Worm (Caenorhabditis elegans) whole organism, L4 larva: ENCODE data around the gene K08D9.10.

ENCODE experiments used
- F10B5.3 ChIP-seq: sonication (generic microtip); optimal IDR thresholded peaks from 2 replicates; lab custom pipeline; 2016; ENCODE audit warnings: mild to moderate bottlenecking, missing genetic modification characterization, missing compliant biosample characterization
- F37D6.2 ChIP-seq: sonication (generic microtip); optimal IDR thresholded peaks from 2 replicates; lab custom pipeline; 2016; ENCODE audit warnings: mild to moderate bottlenecking, missing genetic modification characterization, missing compliant biosample characterization
- Y48G9A.11 ChIP-seq: fragments of 200-800 bp; sonication (Bioruptor generic); IDR thresholded peaks from 2 replicates; pipeline ENCODE4 v1.3.6; 2022; ENCODE audit warnings: missing genetic modification reagents, missing genetic modification characterization, missing compliant biosample characterization
- Y5F2A.4 ChIP-seq: fragments of 200-800 bp; sonication (Bioruptor generic); optimal IDR thresholded peaks from 2 replicates; lab custom pipeline; 2018; ENCODE audit warnings: mild to moderate bottlenecking, missing genetic modification characterization, missing compliant biosample characterization
- Y75B8A.6 ChIP-seq: fragments of 200-800 bp; sonication (Bioruptor generic); IDR thresholded peaks from 2 replicates; pipeline ENCODE4 v1.3.6; 2022; ENCODE audit warnings: missing genetic modification reagents, missing genetic modification characterization, missing compliant biosample characterization
- ZK546.5 ChIP-seq, 2 experiments: sonication (generic microtip); optimal IDR thresholded peaks; 2 replicates each; lab custom pipeline; 2017; ENCODE audit warnings: missing biosample characterization in 2 of 2, missing genetic modification characterization in 2 of 2
- aha-1 ChIP-seq: fragments of 150-350 bp; peaks from one replicate; lab custom pipeline; 2014; ENCODE audit warnings: missing biosample characterization, missing genetic modification characterization
- ama-1 ChIP-seq: fragments of 150-350 bp; optimal IDR thresholded peaks from 2 replicates; lab custom pipeline; 2014; ENCODE audit warnings: inconsistent platforms, mixed read lengths
- ceh-20 ChIP-seq: fragments of 200-800 bp; sonication (Bioruptor generic); IDR thresholded peaks from 2 replicates; pipeline ENCODE4 v1.3.6; 2022; ENCODE audit warnings: missing genetic modification reagents, missing genetic modification characterization, missing compliant biosample characterization
- ceh-28 ChIP-seq: fragments of 150-350 bp; optimal IDR thresholded peaks from 2 replicates; lab custom pipeline; 2014; ENCODE audit warnings: missing biosample characterization, missing genetic modification reagents, missing genetic modification characterization
- ceh-82 ChIP-seq: sonication (generic microtip); optimal IDR thresholded peaks from 2 replicates; lab custom pipeline; 2017; ENCODE audit warnings: missing biosample characterization, missing genetic modification characterization
- ces-1 ChIP-seq: fragments of 150-350 bp; sonication (generic microtip); optimal IDR thresholded peaks from 4 replicates; lab custom pipeline; 2014; ENCODE audit warnings: missing biosample characterization, missing genetic modification reagents, missing genetic modification characterization
- daf-16 ChIP-seq, 3 experiments: sonication (generic microtip); optimal IDR thresholded peaks; 2 replicates each; lab custom pipeline; 2016 to 2017; ENCODE audit warnings: missing genetic modification characterization in 3 of 3, missing genetic modification reagents in 3 of 3, mild to moderate bottlenecking in 2 of 3, missing compliant biosample characterization in 2 of 3, missing biosample characterization in 1 of 3, moderate library complexity in 1 of 3
- daf-19 ChIP-seq: fragments of 200-800 bp; sonication (Bioruptor generic); conservative IDR thresholded peaks from 2 replicates; pipeline ENCODE4 v1.3.6; 2022; ENCODE audit warnings: missing genetic modification characterization, missing compliant biosample characterization
- daf-8 ChIP-seq: fragments of 200-800 bp; sonication (Bioruptor generic); IDR thresholded peaks from 2 replicates; pipeline ENCODE4 v1.3.6; 2022; ENCODE audit warnings: missing genetic modification characterization, missing compliant biosample characterization
- dmd-6 ChIP-seq: fragments of 200-800 bp; sonication (Bioruptor generic); IDR thresholded peaks from 2 replicates; pipeline ENCODE4 v1.3.6; 2022; ENCODE audit warnings: missing genetic modification reagents, missing genetic modification characterization, missing compliant biosample characterization
- dmd-9 ChIP-seq: fragments of 200-800 bp; sonication (Bioruptor generic); IDR thresholded peaks from 2 replicates; pipeline ENCODE4 v1.3.6; 2022; ENCODE audit warnings: missing genetic modification reagents, missing genetic modification characterization, missing compliant biosample characterization
- duxl-1 ChIP-seq: sonication (generic microtip); optimal IDR thresholded peaks from 2 replicates; lab custom pipeline; 2016; ENCODE audit warnings: mild to moderate bottlenecking, missing genetic modification characterization, moderate library complexity, missing compliant biosample characterization; ENCODE audit not compliant: poor library complexity
- dve-1 ChIP-seq: sonication (generic microtip); optimal IDR thresholded peaks from 2 replicates; lab custom pipeline; 2017; ENCODE audit warnings: antibody characterized with exemption, mild to moderate bottlenecking, missing genetic modification characterization, missing compliant biosample characterization; ENCODE audit not compliant: insufficient read depth
- egl-27 ChIP-seq: sonication (generic microtip); optimal IDR thresholded peaks from 3 replicates; lab custom pipeline; 2017; ENCODE audit warnings: missing biosample characterization, missing genetic modification reagents, missing genetic modification characterization
- egl-43 ChIP-seq: fragments of 200-800 bp; sonication (Bioruptor generic); IDR thresholded peaks from 2 replicates; pipeline ENCODE4 v1.3.6; 2022; ENCODE audit warnings: missing genetic modification reagents, missing genetic modification characterization, missing compliant biosample characterization
- fkh-10 ChIP-seq: fragments of 150-350 bp; optimal IDR thresholded peaks from 2 replicates; lab custom pipeline; 2014; ENCODE audit warnings: missing biosample characterization, missing genetic modification reagents, missing genetic modification characterization
- gei-8 ChIP-seq: fragments of 200-800 bp; sonication (Bioruptor generic); optimal IDR thresholded peaks from 2 replicates; lab custom pipeline; 2018; ENCODE audit warnings: mild to moderate bottlenecking, missing genetic modification characterization, missing compliant biosample characterization
- hlh-11 ChIP-seq: fragments of 200-800 bp; sonication (Bioruptor generic); optimal IDR thresholded peaks from 2 replicates; lab custom pipeline; 2018; ENCODE audit warnings: mild to moderate bottlenecking, missing genetic modification characterization, missing compliant biosample characterization
- hlh-30 ChIP-seq: sonication (generic microtip); optimal IDR thresholded peaks from 2 replicates; lab custom pipeline; 2017; ENCODE audit warnings: antibody characterized with exemption, mild to moderate bottlenecking, missing genetic modification characterization, missing compliant biosample characterization; ENCODE audit not compliant: insufficient read depth
- lin-38 ChIP-seq: fragments of 200-800 bp; sonication (Bioruptor generic); IDR thresholded peaks from 2 replicates; pipeline ENCODE4 v1.3.6; 2022; ENCODE audit warnings: missing genetic modification reagents, missing genetic modification characterization, missing compliant biosample characterization
- lsy-2 ChIP-seq, 2 experiments: fragments of 150-350 bp in 1 of 2; sonication (generic microtip) in 1 of 2; optimal IDR thresholded peaks; 2 replicates each; lab custom pipeline; 2014 to 2017; ENCODE audit warnings: missing biosample characterization in 2 of 2, missing genetic modification characterization in 2 of 2
- madf-5 ChIP-seq, 2 experiments: fragments of 200-800 bp; sonication (Bioruptor generic); IDR thresholded peaks; 2 replicates each; pipeline ENCODE4 v1.3.6; 2022; ENCODE audit warnings: missing compliant biosample characterization in 2 of 2, missing genetic modification characterization in 2 of 2
- mep-1 ChIP-seq: fragments of 150-350 bp; sonication (generic microtip); optimal IDR thresholded peaks from 3 replicates; lab custom pipeline; 2014; ENCODE audit warnings: missing biosample characterization, missing genetic modification characterization
- nhr-11 ChIP-seq: fragments of 150-350 bp; optimal IDR thresholded peaks from 2 replicates; lab custom pipeline; 2014; ENCODE audit warnings: missing biosample characterization, missing genetic modification characterization
- nhr-25 ChIP-seq: sonication (generic microtip); optimal IDR thresholded peaks from 2 replicates; lab custom pipeline; 2017; ENCODE audit warnings: missing genetic modification characterization, mild to moderate bottlenecking, missing compliant biosample characterization, antibody characterized with exemption, moderate library complexity, borderline replicate concordance; ENCODE audit not compliant: insufficient read depth
- nhr-28 ChIP-seq: fragments of 150-350 bp; optimal IDR thresholded peaks from 2 replicates; lab custom pipeline; 2014; ENCODE audit warnings: missing biosample characterization, missing genetic modification characterization
- pqm-1 ChIP-seq: sonication (generic microtip); optimal IDR thresholded peaks from 2 replicates; lab custom pipeline; 2017; ENCODE audit warnings: missing biosample characterization, missing genetic modification characterization
- snpc-4 ChIP-seq: fragments of 150-350 bp; optimal IDR thresholded peaks from 2 replicates; lab custom pipeline; 2014; ENCODE audit warnings: missing biosample characterization, missing genetic modification characterization
- spr-1 ChIP-seq: sonication (generic microtip); optimal IDR thresholded peaks from 2 replicates; lab custom pipeline; 2016; ENCODE audit warnings: mild to moderate bottlenecking, missing genetic modification characterization, missing compliant biosample characterization
- unc-62 ChIP-seq, 3 experiments: fragments of 150-350 bp in 1 of 3; sonication (generic microtip); optimal IDR thresholded peaks in 2 of 3; peaks in 1 of 3; 1 replicate in 1 of 3; 2 replicates in 2 of 3; lab custom pipeline; 2014 to 2017; ENCODE audit warnings: missing biosample characterization in 3 of 3, missing genetic modification characterization in 3 of 3, missing genetic modification reagents in 3 of 3, missing genotype in 1 of 3
- zip-2 ChIP-seq: fragments of 150-350 bp; optimal IDR thresholded peaks from 2 replicates; lab custom pipeline; 2014; ENCODE audit warnings: missing biosample characterization, missing genetic modification characterization
- ztf-7 ChIP-seq: fragments of 150-350 bp; optimal IDR thresholded peaks from 2 replicates; lab custom pipeline; 2014; ENCODE audit warnings: missing biosample characterization, missing genetic modification characterization

The K08D9.10 gene

DNA sequence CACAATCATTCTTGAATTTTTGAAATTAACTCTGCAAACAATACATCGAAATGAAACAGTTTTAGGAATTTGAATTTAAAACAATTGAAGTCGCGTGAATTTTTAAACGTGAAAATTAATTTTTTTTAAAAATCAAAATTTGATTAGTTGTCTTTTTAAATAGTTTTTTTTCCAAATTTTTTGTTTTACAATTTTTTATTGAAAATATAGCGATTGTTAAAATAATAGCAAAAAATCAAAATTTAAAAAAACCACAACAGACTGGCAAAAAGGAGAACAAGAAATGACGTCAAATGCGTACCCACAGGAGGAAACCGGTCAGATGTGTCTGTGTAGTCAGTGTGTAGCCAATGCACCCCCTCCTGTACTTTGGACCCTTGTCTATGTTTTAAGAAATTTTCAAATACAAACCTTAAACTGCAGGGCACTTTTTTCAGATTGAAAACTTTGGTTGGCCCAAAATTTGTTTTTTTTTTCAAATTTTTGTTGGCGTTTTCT, 33.8 kb upstream of the K08D9.10 start, which contains the start of the genes Y73C8B.1 and Y73C8B.5 (continued):
- TF ChIP-seq ces-1 (GFP tag; lab: Kevin White, UChicago): no peak
- no peak for TF ChIP-seq daf-16 (GFP tag; optimal IDR thresholded peaks at IDR 0.05; lab: Kevin White, UChicago)
- no peak for TF ChIP-seq daf-16 (tag; optimal IDR thresholded peaks at IDR 0.05; lab: Kevin White, UChicago)
- TF ChIP-seq mep-1 (tag; lab: Kevin White, UChicago): peak; percentile 20
- no peak for TF ChIP-seq snpc-4 (tag; lab: Kevin White, UChicago)
- no peak for TF ChIP-seq pqm-1 (tag; lab: Kevin White, UChicago)
- no peak for TF ChIP-seq ceh-20
- no peak for TF ChIP-seq ZK546.5 (tag; optimal IDR thresholded peaks at IDR 0.05; lab: Kevin White, UChicago)
- TF ChIP-seq zip-2 (tag; lab: Kevin White, UChicago): no peak
- no peak for TF ChIP-seq dmd-9
- TF ChIP-seq daf-8 (GFP tag; lab: Robert Waterston, UW): no peak
- TF ChIP-seq egl-27 (tag; lab: Kevin White, UChicago): no peak
- peak; percentile 35 for TF ChIP-seq dve-1 (tag; lab: Kevin White, UChicago)
- TF ChIP-seq lsy-2 (tag; optimal IDR thresholded peaks at IDR 0.05; lab: Kevin White, UChicago): peak in 1 of 2 experiments; percentile 11
- no peak for TF ChIP-seq nhr-25
- no peak for TF ChIP-seq Y48G9A.11
- TF ChIP-seq hlh-30 (tag; lab: Kevin White, UChicago): peak; percentile 3
- TF ChIP-seq unc-62 (GFP tag; optimal IDR thresholded peaks at IDR 0.05 in 1 of 2; lab: Kevin White, UChicago): no peak
- TF ChIP-seq unc-62 (tag; optimal IDR thresholded peaks at IDR 0.05; lab: Kevin White, UChicago): no peak
- TF ChIP-seq ztf-7: no peak
- no peak for TF ChIP-seq F37D6.2 (tag; lab: Kevin White, UChicago)
- no peak for TF ChIP-seq daf-19
- no peak for TF ChIP-seq ceh-82 (tag; lab: Kevin White, UChicago)
- TF ChIP-seq aha-1: no peak
- TF ChIP-seq Y75B8A.6 (GFP tag; lab: Robert Waterston, UW): no peak
- no peak for TF ChIP-seq ama-1 (lab: Kevin White, UChicago)
- no peak for TF ChIP-seq spr-1 (tag; lab: Kevin White, UChicago)
- peak; percentile 31; the same call in 1 of the 2 replicates for TF ChIP-seq lin-38 (GFP tag; lab: Robert Waterston, UW)
- TF ChIP-seq nhr-28: peak; percentile 90
- no peak for TF ChIP-seq fkh-10 (GFP tag; lab: Kevin White, UChicago)
- TF ChIP-seq nhr-11 (tag; lab: Kevin White, UChicago): peak; percentile 94
- TF ChIP-seq, all 104 proteins: peak for 9

DNA sequence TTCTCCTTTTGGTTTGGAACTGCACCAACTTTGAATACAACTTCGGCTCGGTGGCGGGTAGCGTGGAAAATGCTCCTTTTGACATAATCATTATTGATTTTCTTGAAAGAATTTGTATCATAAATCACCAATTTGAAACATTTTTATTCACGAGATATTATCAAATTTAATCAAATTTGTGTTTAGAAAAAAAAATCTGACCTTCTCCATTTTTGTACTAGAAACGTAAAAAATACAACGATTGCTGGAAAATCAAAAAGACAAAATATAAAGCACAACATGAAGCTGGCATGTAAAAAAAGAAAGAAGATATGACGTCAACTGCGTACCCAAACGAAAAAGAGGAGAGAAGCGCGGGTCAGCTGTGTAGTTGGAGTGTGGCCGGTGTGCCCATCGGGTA, 30.4 kb upstream of the K08D9.10 start, which contains the start of gene K08D9.4:
K08D9.4 (minus strand) TSS at position 101 of the 400 bp plus-strand sequence.
- no peak for TF ChIP-seq ceh-28 (tag; lab: Kevin White, UChicago)
- TF ChIP-seq ztf-7: no peak
- TF ChIP-seq duxl-1 (tag; lab: Kevin White, UChicago): no peak
- TF ChIP-seq gei-8 (GFP tag; lab: Kevin White, UChicago): no peak
- TF ChIP-seq egl-43 (GFP tag; lab: Robert Waterston, UW): no peak
- no peak for TF ChIP-seq ZK546.5 (tag; optimal IDR thresholded peaks at IDR 0.05; lab: Kevin White, UChicago)
- TF ChIP-seq Y5F2A.4: no peak
- TF ChIP-seq dmd-6 (GFP tag; lab: Robert Waterston, UW): no peak
- no peak for TF ChIP-seq F10B5.3 (tag; lab: Kevin White, UChicago)
- TF ChIP-seq hlh-11: no peak
- TF ChIP-seq ceh-20: no peak
- TF ChIP-seq madf-5 (GFP tag; IDR thresholded peaks at IDR 0.05; lab: Robert Waterston, UW): no peak
